Worm (Caenorhabditis elegans) whole organism, dauer: ENCODE results near the gene odr-7.

Source experiments
- unc-62 ChIP-seq: sonication (generic microtip); optimal IDR thresholded peaks from 2 replicates; lab custom pipeline; 2017; ENCODE audit warnings: missing biosample characterization, missing genetic modification reagents, missing genetic modification characterization

odr-7 gene

DNA sequence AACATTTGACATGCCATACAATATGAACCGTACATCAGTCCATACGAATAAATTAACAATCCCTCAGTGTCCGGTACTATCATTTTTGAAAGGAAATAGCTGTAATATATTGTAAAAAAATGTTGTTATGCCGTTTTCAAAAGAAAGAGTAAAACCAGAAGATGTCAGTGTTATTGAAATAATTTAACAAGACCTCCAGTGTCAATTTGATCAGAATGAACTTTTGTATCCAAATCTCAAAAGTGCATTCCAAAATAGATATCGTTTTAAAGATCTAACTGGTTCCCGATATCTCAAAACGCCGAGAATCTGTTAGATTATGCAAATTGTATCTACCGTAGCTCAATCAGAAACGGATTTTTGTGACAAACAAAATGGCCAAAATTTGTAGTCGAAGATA lies at the start of gene odr-7:
TSS of gene odr-7 (minus strand) at position 101 of the 400 bp plus-strand sequence.
- TF ChIP-seq unc-62 (GFP tag; lab: Kevin White, UChicago) = no peak

DNA sequence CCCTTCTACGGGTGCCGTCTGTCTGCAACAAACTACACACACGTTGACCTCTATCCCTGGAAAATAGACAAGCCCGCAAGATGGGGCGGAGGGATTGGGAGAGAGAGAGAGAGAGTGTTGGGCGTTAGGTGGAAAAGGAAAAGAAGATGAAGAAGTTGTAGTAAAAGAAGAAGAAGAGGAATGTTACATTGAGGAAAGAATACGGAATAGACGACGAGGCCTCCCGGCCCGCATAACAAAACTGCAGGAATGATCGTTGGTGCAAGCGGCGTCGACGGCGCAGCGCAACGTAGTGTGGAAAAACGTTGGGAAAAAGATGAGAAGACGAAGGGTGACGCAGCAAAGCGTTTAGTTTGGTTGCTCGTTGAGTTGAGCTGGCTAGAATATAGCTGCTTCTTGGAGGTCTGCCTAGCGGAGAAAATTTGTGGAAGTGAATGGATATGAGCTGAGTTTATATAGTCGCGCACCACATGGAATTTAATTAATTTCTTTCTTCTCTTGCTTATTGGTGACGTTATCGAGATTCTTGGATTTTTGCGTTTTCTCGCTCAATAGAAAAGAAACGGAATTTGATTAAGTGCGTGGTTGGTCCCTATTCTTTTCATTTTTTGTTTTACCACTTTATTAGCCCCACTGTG lies 48.8 kb upstream of the odr-7 start:
- TF ChIP-seq unc-62 (GFP tag; lab: Kevin White, UChicago) = no peak

DNA sequence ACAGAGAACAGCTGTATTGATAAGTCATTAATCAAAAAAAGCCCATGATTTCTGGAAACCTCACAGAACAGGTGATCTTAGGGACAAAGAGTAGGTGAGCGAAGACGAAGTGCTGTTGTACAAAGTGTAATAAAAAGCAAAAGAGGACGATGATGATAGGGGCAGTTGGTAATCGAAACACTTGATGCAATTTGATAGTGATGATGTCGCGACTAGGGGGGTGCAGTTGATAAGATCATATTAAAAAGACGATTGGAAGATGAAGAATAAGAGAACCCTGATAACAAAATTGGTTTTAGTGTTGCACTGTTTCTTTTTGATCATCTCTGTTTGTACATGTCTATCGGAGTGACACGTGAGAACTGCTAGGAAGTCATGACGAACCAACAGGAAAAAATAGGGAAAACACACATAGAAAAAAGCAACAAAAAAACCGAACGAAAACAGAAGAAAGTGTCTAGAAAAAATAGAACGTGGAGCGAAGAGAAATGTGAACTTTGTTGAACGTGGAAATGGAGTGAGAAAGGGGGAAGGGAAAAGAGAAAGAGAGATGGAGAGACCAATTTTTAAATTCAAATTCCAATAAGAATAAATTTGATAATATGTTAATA lies 48.0 kb upstream of the odr-7 start:
- no peak for TF ChIP-seq unc-62 (GFP tag; lab: Kevin White, UChicago)

DNA sequence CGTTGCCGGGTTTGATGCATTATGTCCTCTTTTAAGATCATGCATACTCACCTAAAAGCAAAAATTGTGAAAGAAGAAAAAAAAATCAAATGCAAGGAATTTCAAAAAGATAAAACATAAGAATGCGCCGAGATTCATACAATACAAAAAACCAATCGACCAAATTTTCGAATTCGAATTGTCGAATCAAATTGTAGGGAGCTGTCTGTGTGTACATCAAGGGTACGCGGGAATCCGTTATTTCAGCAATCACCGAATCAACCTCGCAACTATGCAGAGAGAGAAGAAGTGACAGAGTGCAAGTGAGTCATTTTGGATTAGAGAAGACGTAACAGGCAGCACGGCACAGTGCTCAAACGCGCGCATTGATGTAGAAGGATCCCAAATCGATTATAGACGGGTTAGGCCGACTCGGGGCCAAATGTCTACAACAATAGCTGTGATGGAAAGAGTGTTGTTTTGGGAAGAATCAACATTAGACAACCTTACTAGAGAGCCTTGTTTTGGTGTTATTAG lies 41.9 kb upstream of the odr-7 start, which contains the start of gene sdz-19:
TSS of gene sdz-19 (minus strand) at position 51 of the 516 bp plus-strand sequence.
- no peak for TF ChIP-seq unc-62 (GFP tag; lab: Kevin White, UChicago)

DNA sequence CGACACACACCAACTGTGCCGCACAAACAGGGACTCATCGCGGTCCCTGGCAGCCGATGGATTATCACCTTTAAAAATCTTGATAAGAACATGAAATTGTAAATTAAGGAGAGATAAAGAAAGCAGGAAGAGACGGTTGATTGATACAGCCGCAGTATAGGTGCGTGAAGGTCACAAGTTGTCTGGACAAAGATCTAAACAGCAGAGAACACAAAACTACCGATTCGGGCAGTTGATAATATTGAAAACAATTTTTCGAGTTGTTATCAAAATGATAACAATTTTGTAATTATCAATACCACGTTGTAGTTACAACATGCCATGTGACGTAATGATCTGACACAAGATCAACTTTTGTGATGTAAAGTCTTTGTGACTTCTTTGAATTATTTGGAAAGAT lies 39.3 kb upstream of the odr-7 start:
- TF ChIP-seq unc-62 (GFP tag; lab: Kevin White, UChicago) = no peak

DNA sequence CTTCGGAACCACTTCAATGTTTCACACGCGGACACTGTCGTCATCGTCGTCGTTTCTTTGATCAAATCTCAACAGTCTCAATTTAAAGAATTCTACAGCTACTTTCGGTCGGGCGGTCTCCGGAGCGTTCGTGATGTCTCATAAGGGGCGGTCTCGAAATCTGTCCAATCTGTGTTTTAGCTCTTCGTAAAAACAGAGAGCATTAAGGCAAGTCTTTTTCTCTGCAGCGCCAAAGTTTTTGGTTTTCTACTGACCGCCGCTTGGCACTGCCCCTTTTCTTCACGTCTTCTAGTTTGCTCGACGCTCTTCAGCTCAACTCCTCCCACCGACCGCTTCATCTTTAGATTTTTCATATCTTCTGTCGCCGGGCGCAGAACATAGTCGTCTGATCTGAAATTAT lies 31.0 kb upstream of the odr-7 start, which contains the start of gene lips-1:
TSS of gene lips-1 (plus strand) at position 301 of the 400 bp plus-strand sequence.
- no peak for TF ChIP-seq unc-62 (GFP tag; lab: Kevin White, UChicago)

DNA sequence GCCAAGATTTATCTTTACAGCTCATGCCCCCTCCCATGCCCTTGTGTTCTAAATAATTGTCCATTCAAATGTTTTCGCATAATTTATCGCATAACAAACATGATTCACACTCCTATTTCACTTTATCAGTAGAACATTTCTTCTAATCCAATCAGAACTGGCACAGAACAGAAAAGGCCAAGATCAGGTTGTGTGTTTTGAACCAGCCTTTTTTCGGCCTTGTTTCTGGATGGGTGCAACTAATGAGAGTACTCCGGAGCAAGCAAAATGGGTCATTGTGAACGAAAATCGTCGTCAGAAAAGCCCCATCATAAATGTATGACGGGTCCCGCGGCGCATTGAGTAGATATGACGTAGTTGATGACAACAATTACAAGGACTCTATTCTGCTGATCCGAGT lies 29.7 kb upstream of the odr-7 start:
- no peak for TF ChIP-seq unc-62 (GFP tag; lab: Kevin White, UChicago)

DNA sequence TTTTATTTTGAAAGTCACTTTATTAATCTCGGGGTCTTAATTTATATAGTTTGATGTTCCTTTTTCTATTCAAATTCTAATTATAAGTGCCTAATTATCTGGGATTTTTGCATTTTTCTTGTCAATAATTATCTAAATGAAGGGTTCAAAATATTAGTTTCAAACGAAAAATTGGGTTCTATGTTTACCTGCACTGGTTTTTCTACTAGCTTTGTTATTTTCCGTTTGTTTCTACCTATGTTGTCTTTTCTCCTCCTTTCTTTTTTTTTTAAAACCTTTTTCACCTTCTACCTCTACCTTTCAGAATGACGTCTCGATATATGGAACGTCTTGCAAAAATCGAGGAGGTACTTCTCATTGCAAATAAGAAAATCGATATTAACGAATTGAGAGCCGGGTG lies 23.3 kb upstream of the odr-7 start, which contains the start of gene tbc-13:
TSS of gene tbc-13 (plus strand) at position 301 of the 400 bp plus-strand sequence.
- TF ChIP-seq unc-62 (GFP tag; lab: Kevin White, UChicago) = no peak

DNA sequence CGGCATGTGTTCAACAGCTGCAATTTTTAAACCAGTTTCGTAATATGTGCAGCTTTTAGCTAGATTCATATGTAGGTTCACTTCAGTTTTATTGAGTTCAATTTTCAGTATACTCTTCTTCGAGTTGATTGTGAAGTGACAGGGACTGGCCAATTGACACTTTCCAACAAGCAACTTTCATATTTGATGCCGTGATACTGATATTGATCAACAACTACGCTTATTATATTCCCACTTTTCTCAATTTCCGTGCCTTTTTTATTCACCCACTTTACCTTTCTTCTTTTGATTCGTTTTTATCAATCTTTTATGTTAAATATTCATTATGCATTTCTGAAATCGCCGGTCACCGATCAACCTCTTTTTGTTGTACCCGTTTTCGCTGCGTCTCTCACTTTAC lies 22.6 kb upstream of the odr-7 start:
- no peak for TF ChIP-seq unc-62 (GFP tag; lab: Kevin White, UChicago)

DNA sequence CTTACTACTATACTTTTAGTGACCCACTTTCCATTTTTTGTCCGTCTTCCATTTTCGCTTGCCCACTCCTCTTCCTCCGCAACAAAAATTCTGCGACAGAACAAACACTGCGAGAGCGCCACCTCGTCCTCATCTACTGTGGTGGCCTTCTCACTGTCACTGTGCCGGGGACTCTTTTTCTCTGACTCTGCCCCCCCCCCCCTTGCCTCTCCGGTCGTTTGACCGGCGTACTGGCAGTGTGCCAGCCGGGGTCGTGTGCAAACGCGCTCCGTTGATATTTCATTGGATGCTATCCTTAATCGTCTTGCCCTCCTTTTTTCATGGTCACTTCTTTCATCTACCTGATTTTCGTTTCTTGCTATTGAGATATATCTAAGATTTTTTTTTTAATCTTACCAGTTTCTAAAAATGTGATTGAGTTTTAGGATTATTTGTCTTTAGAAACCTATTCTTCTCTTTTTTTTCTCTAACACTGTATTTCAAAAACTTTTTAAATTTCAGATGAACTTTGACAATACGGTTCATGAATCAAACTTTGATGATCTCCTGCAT lies 19.1 kb upstream of the odr-7 start, which contains the start of gene atf-6:
TSS of gene atf-6 (plus strand) at position 502 of the 552 bp plus-strand sequence.
- TF ChIP-seq unc-62 (GFP tag; lab: Kevin White, UChicago) = no peak

DNA sequence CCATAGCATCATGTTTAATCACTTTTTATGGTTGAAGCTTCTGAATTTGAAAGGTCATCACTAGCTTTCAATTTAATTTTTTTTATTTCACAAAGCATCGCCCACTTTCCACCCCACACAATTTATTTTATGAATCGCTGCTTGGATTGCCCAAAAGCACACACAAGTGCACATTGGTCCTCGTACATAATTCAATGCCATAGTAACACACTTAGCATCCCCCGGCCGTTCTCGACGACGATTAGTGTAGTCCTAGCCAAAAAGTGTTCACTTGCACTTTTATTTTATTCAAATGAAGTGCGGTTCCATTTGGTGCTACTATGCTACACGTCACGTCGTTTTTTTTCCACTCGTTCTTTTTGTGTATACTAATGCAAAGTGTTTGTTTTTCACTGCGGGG lies 17.6 kb upstream of the odr-7 start:
- no peak for TF ChIP-seq unc-62 (GFP tag; lab: Kevin White, UChicago)

DNA sequence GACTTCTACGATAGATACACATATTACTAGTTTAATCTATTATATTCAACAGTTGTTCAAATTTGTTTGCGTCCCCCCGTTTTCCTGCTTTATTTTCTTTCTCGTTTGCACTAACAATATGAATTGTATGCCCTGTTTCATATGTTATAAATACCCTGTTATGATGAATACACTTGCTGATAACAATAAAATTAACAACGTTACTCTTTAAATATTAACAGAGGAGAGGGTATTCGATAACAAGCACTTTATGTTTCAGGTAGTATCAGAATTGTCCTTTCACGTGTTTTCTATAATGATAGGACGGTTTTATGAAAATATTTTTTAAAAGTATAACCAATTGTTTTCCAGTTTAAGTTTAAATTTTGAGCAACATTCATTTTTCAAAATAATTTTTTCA lies 17.0 kb upstream of the odr-7 start:
- TF ChIP-seq unc-62 (GFP tag; lab: Kevin White, UChicago) = no peak

DNA sequence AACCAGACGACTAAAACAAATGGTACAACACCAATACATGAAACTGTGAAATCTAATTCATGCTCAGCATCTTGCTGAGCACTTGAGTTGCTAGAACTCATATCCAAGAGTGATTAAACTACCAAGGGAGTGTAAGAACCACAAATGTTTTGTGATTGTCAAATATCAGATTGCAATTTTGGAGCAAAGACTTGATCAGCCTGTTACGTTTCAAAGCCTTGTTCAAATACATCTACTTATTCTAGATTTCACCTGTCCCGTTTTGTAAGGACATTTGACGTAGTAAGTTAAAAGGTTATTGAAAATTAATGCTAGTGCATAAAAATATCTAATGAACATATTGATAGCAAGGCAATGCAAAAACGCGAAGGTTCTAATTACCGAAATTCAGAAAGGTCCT lies 15.9 kb upstream of the odr-7 start, which contains the start of gene F45E6.1:
TSS of gene F45E6.1 (minus strand) at position 101 of the 400 bp plus-strand sequence.
- TF ChIP-seq unc-62 (GFP tag; lab: Kevin White, UChicago) = no peak

DNA sequence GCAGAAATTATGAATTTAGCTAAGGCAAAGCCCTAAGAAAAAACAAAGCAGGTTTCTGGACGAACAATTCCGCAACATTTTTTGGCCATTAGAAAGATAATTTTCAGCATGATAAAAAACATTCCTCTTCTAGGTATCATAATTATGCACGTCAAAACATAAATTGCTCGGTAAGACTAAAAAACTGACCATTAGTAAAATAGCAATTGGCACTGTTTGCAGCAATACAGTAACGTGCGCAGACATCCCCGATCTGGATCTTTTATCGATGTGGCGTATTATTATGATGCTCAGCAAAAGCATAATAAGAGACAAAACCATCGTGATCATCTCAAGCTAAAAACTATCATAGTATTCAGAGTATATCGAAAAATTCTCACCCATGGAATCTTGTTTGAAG lies 15.0 kb upstream of the odr-7 start:
- no peak for TF ChIP-seq unc-62 (GFP tag; lab: Kevin White, UChicago)

DNA sequence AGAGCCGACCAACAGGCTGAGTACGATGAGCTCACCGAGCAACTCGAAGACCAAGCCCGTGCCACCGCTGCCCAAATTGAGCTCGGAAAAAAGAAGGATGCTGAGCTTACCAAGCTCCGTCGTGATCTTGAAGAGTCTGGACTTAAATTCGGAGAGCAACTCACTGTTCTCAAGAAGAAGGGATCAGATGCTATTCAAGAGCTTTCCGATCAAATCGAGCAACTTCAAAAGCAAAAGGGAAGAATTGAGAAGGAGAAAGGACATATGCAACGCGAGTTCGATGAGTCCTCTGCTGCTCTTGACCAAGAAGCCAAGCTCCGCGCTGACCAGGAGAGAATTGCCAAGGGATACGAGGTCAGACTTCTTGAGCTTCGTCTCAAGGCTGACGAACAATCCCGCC lies 10.8 kb upstream of the odr-7 start:
- no peak for TF ChIP-seq unc-62 (GFP tag; lab: Kevin White, UChicago)

DNA sequence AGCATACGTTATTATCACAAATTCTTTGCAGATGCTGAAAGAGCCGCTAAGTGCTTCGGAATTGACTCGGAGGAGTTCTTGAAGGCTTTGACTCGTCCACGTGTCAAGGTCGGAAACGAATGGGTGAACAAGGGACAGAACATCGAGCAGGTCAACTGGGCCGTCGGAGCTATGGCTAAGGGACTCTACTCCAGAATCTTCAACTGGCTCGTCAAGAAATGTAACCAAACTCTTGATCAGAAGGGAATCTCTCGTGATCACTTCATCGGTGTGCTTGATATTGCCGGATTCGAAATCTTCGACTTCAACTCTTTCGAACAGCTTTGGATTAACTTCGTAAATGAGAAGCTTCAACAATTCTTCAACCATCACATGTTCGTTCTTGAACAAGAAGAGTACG lies 8.4 kb upstream of the odr-7 start:
- TF ChIP-seq unc-62 (GFP tag; lab: Kevin White, UChicago) = no peak
